Fruit fly (Drosophila melanogaster) whole organism, embryonic: Measurements from ENCODE around the gene CG4594.

Source experiments
- CG10654 ChIP-seq: fragments of 200-800 bp; sonication (Bioruptor generic); optimal IDR thresholded peaks from 2 replicates; lab custom pipeline; 2016; ENCODE audit warnings: missing biosample characterization, missing genetic modification characterization
- CG11085 ChIP-seq: fragments of 200-800 bp; sonication (Bioruptor generic); IDR thresholded peaks from 2 replicates; pipeline ENCODE4 v1.3.6; 2022; ENCODE audit warnings: missing biosample characterization, missing genetic modification characterization
- CG11504 ChIP-seq: fragments of 200-800 bp; sonication (Bioruptor generic); optimal IDR thresholded peaks from 3 replicates; lab custom pipeline; 2019; ENCODE audit warnings: missing biosample characterization, mild to moderate bottlenecking, missing genetic modification characterization, moderate library complexity
- CG11695 ChIP-seq: fragments of 200-800 bp; sonication (Bioruptor generic); IDR thresholded peaks from 3 replicates; pipeline ENCODE4 v1.3.6; 2022; ENCODE audit warnings: missing biosample characterization, missing genetic modification characterization
- CG12299 ChIP-seq: fragments of 200-800 bp; sonication (Bioruptor generic); optimal IDR thresholded peaks from 2 replicates; lab custom pipeline; 2018; ENCODE audit warnings: missing biosample characterization, mild to moderate bottlenecking, missing genetic modification characterization
- CG1233 ChIP-seq: fragments of 200-800 bp; sonication (Bioruptor generic); optimal IDR thresholded peaks from 4 replicates; lab custom pipeline; 2018; ENCODE audit warnings: missing biosample characterization, mild to moderate bottlenecking, missing genetic modification characterization
- CG12744 ChIP-seq: fragments of 200-800 bp; sonication (Bioruptor generic); optimal IDR thresholded peaks from 2 replicates; lab custom pipeline; 2016; ENCODE audit warnings: missing biosample characterization, missing genetic modification characterization
- CG13287 ChIP-seq: fragments of 200-800 bp; sonication (Bioruptor generic); IDR thresholded peaks from 2 replicates; pipeline ENCODE4 v1.3.6; 2022; ENCODE audit warnings: missing biosample characterization, missing genetic modification characterization; ENCODE audit not compliant: partially characterized antibody
- CG17612 ChIP-seq: fragments of 200-800 bp; sonication (Bioruptor generic); IDR thresholded peaks from 2 replicates; pipeline ENCODE4 v1.3.6; 2022; ENCODE audit warnings: missing biosample characterization, missing genetic modification characterization
- CG18764 ChIP-seq: fragments of 200-800 bp; sonication (Bioruptor generic); optimal IDR thresholded peaks from 3 replicates; lab custom pipeline; 2016; ENCODE audit warnings: missing biosample characterization, missing genetic modification characterization
- CG2202 ChIP-seq: fragments of 200-800 bp; sonication (Bioruptor generic); optimal IDR thresholded peaks from 2 replicates; lab custom pipeline; 2018; ENCODE audit warnings: missing biosample characterization, mild to moderate bottlenecking, missing genetic modification characterization
- CG30403 ChIP-seq: fragments of 200-800 bp; sonication (Bioruptor generic); optimal IDR thresholded peaks from 3 replicates; lab custom pipeline; 2016; ENCODE audit warnings: missing biosample characterization, missing genetic modification characterization
- CG31388 ChIP-seq: fragments of 200-800 bp; sonication (Bioruptor generic); optimal IDR thresholded peaks from 2 replicates; lab custom pipeline; 2016; ENCODE audit warnings: missing biosample characterization, missing genetic modification characterization
- CG4328 ChIP-seq: fragments of 200-800 bp; sonication (Bioruptor generic); optimal IDR thresholded peaks from 3 replicates; lab custom pipeline; 2017; ENCODE audit warnings: missing biosample characterization, missing genetic modification reagents, missing genetic modification characterization
- CG4617 ChIP-seq: fragments of 200-800 bp; sonication (Bioruptor generic); optimal IDR thresholded peaks from 3 replicates; lab custom pipeline; 2016; ENCODE audit warnings: missing biosample characterization, missing genetic modification characterization, borderline replicate concordance
- CG6791 ChIP-seq: fragments of 200-800 bp; sonication (Bioruptor generic); IDR thresholded peaks from 3 replicates; pipeline ENCODE4 v1.3.6; 2022; ENCODE audit warnings: missing biosample characterization, missing genetic modification characterization; ENCODE audit not compliant: partially characterized antibody
- CG6813 ChIP-seq: fragments of 200-800 bp; sonication (Bioruptor generic); optimal IDR thresholded peaks from 2 replicates; lab custom pipeline; 2017; ENCODE audit warnings: missing biosample characterization, missing genetic modification characterization, mild to moderate bottlenecking, moderate library complexity, missing genetic modification reagents
- CG6854 ChIP-seq: fragments of 200-800 bp; sonication (Bioruptor generic); optimal IDR thresholded peaks from 3 replicates; lab custom pipeline; 2017; ENCODE audit warnings: missing biosample characterization, mild to moderate bottlenecking, missing genetic modification characterization
- CG7928 ChIP-seq: fragments of 200-800 bp; sonication (Bioruptor generic); optimal IDR thresholded peaks from 2 replicates; lab custom pipeline; 2017; ENCODE audit warnings: missing biosample characterization, mild to moderate bottlenecking, missing genetic modification characterization
- CG8089 ChIP-seq: fragments of 200-800 bp; sonication (Bioruptor generic); optimal IDR thresholded peaks from 3 replicates; lab custom pipeline; 2016; ENCODE audit warnings: missing biosample characterization, missing genetic modification characterization
- CG8388 ChIP-seq: fragments of 200-800 bp; sonication (Bioruptor generic); optimal IDR thresholded peaks from 2 replicates; lab custom pipeline; 2019; ENCODE audit warnings: missing biosample characterization, mild to moderate bottlenecking, missing genetic modification characterization, moderate library complexity
- CkIIα-i1 ChIP-seq: fragments of 200-800 bp; sonication (Bioruptor generic); IDR thresholded peaks from 2 replicates; pipeline ENCODE4 v1.3.6; 2022; ENCODE audit warnings: missing biosample characterization, missing genetic modification characterization
- CrebB ChIP-seq: fragments of 200-800 bp; sonication (Bioruptor generic); optimal IDR thresholded peaks from 3 replicates; lab custom pipeline; 2018; ENCODE audit warnings: missing biosample characterization, mild to moderate bottlenecking, missing genetic modification characterization
- D19B ChIP-seq: fragments of 200-800 bp; sonication (Bioruptor generic); optimal IDR thresholded peaks from 2 replicates; lab custom pipeline; 2017; ENCODE audit warnings: missing biosample characterization, mild to moderate bottlenecking, missing genetic modification characterization
- Dad ChIP-seq: fragments of 200-800 bp; sonication (Bioruptor generic); optimal IDR thresholded peaks from 3 replicates; lab custom pipeline; 2016; ENCODE audit warnings: missing biosample characterization, missing genetic modification characterization
- Dek ChIP-seq: fragments of 200-800 bp; sonication (Bioruptor generic); optimal IDR thresholded peaks from 3 replicates; lab custom pipeline; 2019; ENCODE audit warnings: missing biosample characterization, mild to moderate bottlenecking, missing genetic modification characterization, moderate library complexity
- Dip3 ChIP-seq: fragments of 200-800 bp; sonication (Bioruptor generic); optimal IDR thresholded peaks from 3 replicates; lab custom pipeline; 2016; ENCODE audit warnings: missing biosample characterization, missing genetic modification characterization
- HLH4C ChIP-seq: fragments of 200-800 bp; sonication (Bioruptor generic); IDR thresholded peaks from 3 replicates; pipeline ENCODE4 v1.3.6; 2022; ENCODE audit warnings: missing biosample characterization, missing genetic modification characterization; ENCODE audit not compliant: partially characterized antibody
- HmgD ChIP-seq: fragments of 200-800 bp; sonication (Bioruptor generic); optimal IDR thresholded peaks from 3 replicates; lab custom pipeline; 2016; ENCODE audit warnings: missing biosample characterization, missing genetic modification characterization
- Kr ChIP-seq: fragments of 200-800 bp; sonication (Bioruptor generic); optimal IDR thresholded peaks from 2 replicates; lab custom pipeline; 2017; ENCODE audit warnings: missing biosample characterization, mild to moderate bottlenecking, missing genetic modification characterization
- PHDP ChIP-seq: fragments of 200-800 bp; sonication (Bioruptor generic); optimal IDR thresholded peaks from 3 replicates; lab custom pipeline; 2018; ENCODE audit warnings: missing biosample characterization, mild to moderate bottlenecking, missing genetic modification characterization, moderate library complexity
- Rfx ChIP-seq: fragments of 200-800 bp; sonication (Bioruptor generic); IDR thresholded peaks from 2 replicates; pipeline ENCODE4 v1.3.6; 2022; ENCODE audit warnings: missing biosample characterization, missing genetic modification characterization
- Sin3A ChIP-seq: fragments of >200 bp; optimal IDR thresholded peaks from 2 replicates; lab custom pipeline; 2018
- ap ChIP-seq: fragments of 200-800 bp; sonication (Bioruptor generic); IDR thresholded peaks from 2 replicates; pipeline ENCODE4 v1.3.6; 2022; ENCODE audit warnings: missing biosample characterization, missing genetic modification characterization
- bab2 ChIP-seq: fragments of 200-800 bp; sonication (Bioruptor generic); optimal IDR thresholded peaks from 2 replicates; lab custom pipeline; 2016; ENCODE audit warnings: missing biosample characterization, missing genetic modification characterization
- bbx ChIP-seq: fragments of 200-800 bp; sonication (Bioruptor generic); IDR thresholded peaks from 2 replicates; pipeline ENCODE4 v1.3.6; 2022; ENCODE audit warnings: missing biosample characterization, missing genetic modification characterization; ENCODE audit not compliant: partially characterized antibody
- br ChIP-seq: fragments of >200 bp; optimal IDR thresholded peaks from 2 replicates; lab custom pipeline; 2017
- chn ChIP-seq: fragments of 200-800 bp; sonication (Bioruptor generic); optimal IDR thresholded peaks from 2 replicates; lab custom pipeline; 2016; ENCODE audit warnings: missing biosample characterization, missing genetic modification characterization
- ems ChIP-seq: fragments of 200-800 bp; sonication (Bioruptor generic); optimal IDR thresholded peaks from 3 replicates; lab custom pipeline; 2016; ENCODE audit warnings: missing biosample characterization, missing genetic modification characterization
- eyg ChIP-seq: fragments of 200-800 bp; sonication (Bioruptor generic); optimal IDR thresholded peaks from 3 replicates; lab custom pipeline; 2016; ENCODE audit warnings: missing biosample characterization, missing genetic modification characterization
- knrl ChIP-seq: fragments of 200-800 bp; sonication (Bioruptor generic); IDR thresholded peaks from 3 replicates; pipeline ENCODE4 v1.3.6; 2022; ENCODE audit warnings: missing biosample characterization, missing genetic modification characterization; ENCODE audit not compliant: partially characterized antibody
- nom ChIP-seq: fragments of 200-800 bp; sonication (Bioruptor generic); optimal IDR thresholded peaks from 2 replicates; lab custom pipeline; 2017; ENCODE audit warnings: missing biosample characterization, missing genetic modification characterization, mild to moderate bottlenecking, moderate library complexity, missing genetic modification reagents
- odd ChIP-seq: fragments of 200-800 bp; sonication (Bioruptor generic); optimal IDR thresholded peaks from 2 replicates; lab custom pipeline; 2017; ENCODE audit warnings: missing biosample characterization, mild to moderate bottlenecking, missing genetic modification characterization
- pnt ChIP-seq: fragments of 200-800 bp; sonication (Bioruptor generic); optimal IDR thresholded peaks from 3 replicates; lab custom pipeline; 2016; ENCODE audit warnings: missing biosample characterization, missing genetic modification characterization
- pros ChIP-seq: fragments of 200-800 bp; sonication (Bioruptor generic); optimal IDR thresholded peaks from 3 replicates; lab custom pipeline; 2019; ENCODE audit warnings: missing biosample characterization, mild to moderate bottlenecking, missing genetic modification characterization, moderate library complexity
- ranshi ChIP-seq: fragments of 200-800 bp; sonication (Bioruptor generic); IDR thresholded peaks from 2 replicates; pipeline ENCODE4 v1.3.6; 2022; ENCODE audit warnings: missing biosample characterization, missing genetic modification characterization
- ro ChIP-seq: fragments of 200-800 bp; sonication (Bioruptor generic); IDR thresholded peaks from 2 replicates; pipeline ENCODE4 v1.3.6; 2022; ENCODE audit warnings: missing biosample characterization, missing genetic modification characterization
- sc ChIP-seq, 3 experiments: fragments of >200 bp in 2 of 3; fragments of 200-800 bp in 1 of 3; sonication (Bioruptor generic) in 1 of 3; optimal IDR thresholded peaks; 2 replicates in 2 of 3; 3 replicates in 1 of 3; lab custom pipeline; 2017; ENCODE audit warnings: mild to moderate bottlenecking in 1 of 3, missing biosample characterization in 1 of 3, missing genetic modification characterization in 1 of 3, missing genetic modification reagents in 1 of 3
- sim ChIP-seq: fragments of 200-800 bp; sonication (Bioruptor generic); IDR thresholded peaks from 2 replicates; pipeline ENCODE4 v1.3.6; 2022; ENCODE audit warnings: missing biosample characterization, missing genetic modification characterization
- sisA ChIP-seq: fragments of 200-800 bp; sonication (Bioruptor generic); IDR thresholded peaks from 2 replicates; pipeline ENCODE4 v1.3.6; 2022; ENCODE audit warnings: missing biosample characterization, missing genetic modification characterization
- slp2 ChIP-seq: fragments of 200-800 bp; sonication (Bioruptor generic); optimal IDR thresholded peaks from 2 replicates; lab custom pipeline; 2016; ENCODE audit warnings: missing biosample characterization, missing genetic modification characterization

Gene CG4594

dm6 chr2L:9954119-9954518 lies 34.2 kb downstream of the CG4594 start, which contains the start of the genes CG13126 and CG4709 (continued):
- TF ChIP-seq CG12299 (tag; lab: Kevin White, UChicago) (peak; percentile 82), CG18764 (GFP tag; lab: Kevin White, UChicago) (peak; percentile 86), slp2 (GFP tag; lab: Kevin White, UChicago) (peak; percentile 26), CG11504 (tag; lab: Kevin White, UChicago) (peak; percentile 91), CG6791 (GFP tag; lab: Robert Waterston, UW) (no peak), CG31388 (peak; percentile 84), sisA (GFP tag; lab: Robert Waterston, UW) (peak; percentile 79), CG10654 (GFP tag; lab: Kevin White, UChicago) (peak; percentile 88), CkIIα-i1 (GFP tag; lab: Robert Waterston, UW) (no peak), pnt (GFP tag; lab: Kevin White, UChicago) (peak; percentile 33), CG13287 (GFP tag; lab: Robert Waterston, UW) (no peak; the same call in 1 of the 2 replicates), CrebB (peak; percentile 47), HmgD (GFP tag; lab: Kevin White, UChicago) (no peak), Rfx (GFP tag; lab: Robert Waterston, UW) (peak; percentile 92), CG1233 (GFP tag; lab: Kevin White, UChicago) (peak; percentile 90), sc (optimal IDR thresholded peaks at IDR 0.05; lab: Kevin White, UChicago) (no peak), sc (GFP tag; optimal IDR thresholded peaks at IDR 0.05; lab: Kevin White, UChicago) (peak; percentile 82), CG12744 (GFP tag; lab: Kevin White, UChicago) (no peak), sim (GFP tag; lab: Robert Waterston, UW) (peak; percentile 81; the same call in 1 of the 2 replicates), CG17612 (GFP tag; lab: Robert Waterston, UW) (0 out of 2 replicates have a peak, but pooled peaks have one; percentile 30), pros (GFP tag; lab: Kevin White, UChicago) (peak; percentile 23), nom (GFP tag; lab: Kevin White, UChicago) (peak; percentile 85), odd (GFP tag; lab: Kevin White, UChicago) (peak; percentile 82), Sin3A (lab: Kevin White, UChicago) (peak; percentile 18), HLH4C (GFP tag; lab: Robert Waterston, UW) (no peak), ro (peak; percentile 75), Kr (GFP tag; lab: Kevin White, UChicago) (no peak), eyg (GFP tag; lab: Kevin White, UChicago) (peak; percentile 4), CG4328 (peak; percentile 76), CG11085 (peak; percentile 77), CG11695 (peak; percentile 95), knrl (GFP tag; lab: Robert Waterston, UW) (no peak), PHDP (peak; percentile 93), CG8388 (GFP tag; lab: Kevin White, UChicago) (peak; percentile 90), bab2 (peak; percentile 6), Dad (GFP tag; lab: Kevin White, UChicago) (peak; percentile 57), CG2202 (tag; lab: Kevin White, UChicago) (peak; percentile 85), bbx (GFP tag; lab: Robert Waterston, UW) (0 out of 2 replicates have a peak, but pooled peaks have one; percentile 18), ranshi (GFP tag; lab: Robert Waterston, UW) (peak; percentile 91), br (lab: Kevin White, UChicago) (no peak), CG8089 (no peak), CG4617 (GFP tag; lab: Kevin White, UChicago) (peak; percentile 85), Dip3 (peak; percentile 52), CG30403 (GFP tag; lab: Kevin White, UChicago) (peak; percentile 92), CG6854 (GFP tag; lab: Kevin White, UChicago) (peak; percentile 87), chn (GFP tag; lab: Kevin White, UChicago) (peak; percentile 51), ems (GFP tag; lab: Kevin White, UChicago) (peak; percentile 29), Dek (peak; percentile 92), CG6813 (GFP tag; lab: Kevin White, UChicago) (peak; percentile 90), ap (GFP tag; lab: Robert Waterston, UW) (peak; percentile 83), CG7928 (GFP tag; lab: Kevin White, UChicago) (peak; percentile 46), D19B (GFP tag; lab: Kevin White, UChicago) (peak; percentile 81)
